Fruit fly (Drosophila melanogaster) whole organism, wandering third instar larva: Measurements from ENCODE around the gene CG4390.

Experiments used
- Abd-B ChIP-seq: fragments of >200 bp; optimal IDR thresholded peaks from 2 replicates; lab custom pipeline; 2017; ENCODE audit warnings: missing biosample characterization, missing genetic modification characterization
- CG9705 ChIP-seq: fragments of 200-800 bp; sonication (Bioruptor generic); optimal IDR thresholded peaks from 2 replicates; lab custom pipeline; 2018; ENCODE audit warnings: missing biosample characterization, mild to moderate bottlenecking, missing genetic modification characterization
- CrebA ChIP-seq: fragments of 200-800 bp; sonication (Bioruptor generic); optimal IDR thresholded peaks from 2 replicates; lab custom pipeline; 2016; ENCODE audit warnings: missing biosample characterization, mild to moderate bottlenecking, missing genetic modification characterization, borderline replicate concordance
- Dfd ChIP-seq: fragments of >200 bp; optimal IDR thresholded peaks from 2 replicates; lab custom pipeline; 2017; ENCODE audit warnings: missing biosample characterization, missing genetic modification characterization
- Dif ChIP-seq: fragments of 200-275, 200-300 bp; sonication (Bioruptor generic); optimal IDR thresholded peaks from 2 replicates; lab custom pipeline; 2018; ENCODE audit warnings: missing biosample characterization, missing genetic modification characterization; ENCODE audit not compliant: partially characterized antibody
- GATAd ChIP-seq: sonication (Bioruptor generic); optimal IDR thresholded peaks from 2 replicates; lab custom pipeline; 2016; ENCODE audit warnings: missing biosample characterization, missing genetic modification characterization
- HLH106 ChIP-seq: fragments of 200-800 bp; optimal IDR thresholded peaks from 3 replicates; lab custom pipeline; 2019; ENCODE audit warnings: missing biosample characterization, mild to moderate bottlenecking, missing genetic modification characterization, moderate library complexity
- Hnf4 ChIP-seq: fragments of 200-800 bp; sonication (Bioruptor generic); optimal IDR thresholded peaks from 2 replicates; lab custom pipeline; 2016; ENCODE audit warnings: missing biosample characterization, mild to moderate bottlenecking, missing genetic modification characterization
- Hr78 ChIP-seq: fragments of >200 bp; optimal IDR thresholded peaks from 2 replicates; lab custom pipeline; 2017; ENCODE audit warnings: missing biosample characterization, missing genetic modification characterization
- Hr83 ChIP-seq: fragments of 200-300 bp; sonication (Bioruptor generic); optimal IDR thresholded peaks from 2 replicates; lab custom pipeline; 2016; ENCODE audit warnings: missing biosample characterization, mild to moderate bottlenecking, missing genetic modification characterization, moderate library complexity; ENCODE audit not compliant: poor library complexity, severe bottlenecking
- Mio ChIP-seq: sonication (Bioruptor generic); optimal IDR thresholded peaks from 2 replicates; lab custom pipeline; 2016; ENCODE audit warnings: missing biosample characterization, missing genetic modification characterization
- N ChIP-seq: fragments of >200 bp; optimal IDR thresholded peaks from 2 replicates; lab custom pipeline; 2018; ENCODE audit warnings: missing biosample characterization, missing external identifiers, missing genetic modification characterization
- Rel ChIP-seq, 2 experiments: fragments of 200-800 bp; sonication (Bioruptor generic) in 1 of 2; optimal IDR thresholded peaks; 2 replicates in 1 of 2; 3 replicates in 1 of 2; lab custom pipeline; 2016 to 2019; ENCODE audit warnings: mild to moderate bottlenecking in 2 of 2, missing biosample characterization in 2 of 2, missing genetic modification characterization in 2 of 2, moderate library complexity in 1 of 2
- Sp1 ChIP-seq: fragments of 200-800 bp; sonication (Bioruptor generic); optimal IDR thresholded peaks from 3 replicates; lab custom pipeline; 2019; ENCODE audit warnings: missing biosample characterization, mild to moderate bottlenecking, missing genetic modification characterization, moderate library complexity
- Vsx2 ChIP-seq: fragments of 200-300, 225-300 bp; sonication (Bioruptor generic); optimal IDR thresholded peaks from 2 replicates; lab custom pipeline; 2018; ENCODE audit warnings: missing biosample characterization, missing genetic modification characterization; ENCODE audit not compliant: partially characterized antibody
- brk ChIP-seq: fragments of 200-800 bp; sonication (Bioruptor generic); optimal IDR thresholded peaks from 2 replicates; lab custom pipeline; 2016; ENCODE audit warnings: missing biosample characterization, mild to moderate bottlenecking, missing genetic modification characterization
- dl ChIP-seq, 2 experiments: fragments of 175-275, 200-275 bp in 1 of 2; fragments of 200-275 bp in 1 of 2; sonication (Bioruptor generic); optimal IDR thresholded peaks; lab custom pipeline; 2018; ENCODE audit warnings: mild to moderate bottlenecking in 2 of 2, missing biosample characterization in 2 of 2, missing genetic modification characterization in 2 of 2, moderate library complexity in 2 of 2; ENCODE audit not compliant: partially characterized antibody in 2 of 2, insufficient read depth in 1 of 2
- dmrt93B ChIP-seq: fragments of 200-800 bp; sonication (Bioruptor generic); optimal IDR thresholded peaks from 2 replicates; lab custom pipeline; 2018; ENCODE audit warnings: missing biosample characterization, mild to moderate bottlenecking, missing genetic modification characterization
- ey ChIP-seq: fragments of 200-800 bp; sonication (Bioruptor generic); optimal IDR thresholded peaks from 2 replicates; lab custom pipeline; 2016; ENCODE audit warnings: missing biosample characterization, missing genetic modification characterization
- foxo ChIP-seq, 2 experiments: fragments of 200-800 bp; sonication (Bioruptor generic); optimal IDR thresholded peaks; 2 replicates in 1 of 2; 3 replicates in 1 of 2; lab custom pipeline; 2016 to 2017; ENCODE audit warnings: missing biosample characterization in 2 of 2, missing genetic modification characterization in 2 of 2
- fru ChIP-seq: fragments of 200-800 bp; sonication (Bioruptor generic); optimal IDR thresholded peaks from 3 replicates; lab custom pipeline; 2016; ENCODE audit warnings: missing biosample characterization, mild to moderate bottlenecking, missing genetic modification characterization
- h ChIP-seq: fragments of 200-800 bp; sonication (Bioruptor generic); optimal IDR thresholded peaks from 3 replicates; lab custom pipeline; 2016; ENCODE audit warnings: missing biosample characterization, mild to moderate bottlenecking, missing genetic modification characterization
- lola ChIP-seq: fragments of >200 bp; optimal IDR thresholded peaks from 2 replicates; lab custom pipeline; 2017; ENCODE audit warnings: missing biosample characterization, missing genetic modification characterization
- pan ChIP-seq: fragments of >200 bp; optimal IDR thresholded peaks from 2 replicates; lab custom pipeline; 2017
- psq ChIP-seq: fragments of 200-800 bp; sonication (Bioruptor generic); optimal IDR thresholded peaks from 3 replicates; lab custom pipeline; 2017; ENCODE audit warnings: missing biosample characterization, mild to moderate bottlenecking, missing genetic modification characterization, moderate library complexity
- rgr ChIP-seq: fragments of 200-800 bp; sonication (Bioruptor generic); optimal IDR thresholded peaks from 3 replicates; lab custom pipeline; 2016; ENCODE audit warnings: missing biosample characterization, mild to moderate bottlenecking, missing genetic modification characterization
- sage ChIP-seq: fragments of 200-800 bp; sonication (Bioruptor generic); optimal IDR thresholded peaks from 2 replicates; lab custom pipeline; 2016; ENCODE audit warnings: missing biosample characterization, mild to moderate bottlenecking, missing genetic modification characterization
- sv ChIP-seq: fragments of 200-800 bp; sonication (Bioruptor generic); optimal IDR thresholded peaks from 3 replicates; lab custom pipeline; 2016; ENCODE audit warnings: missing biosample characterization, missing genetic modification characterization
- tai ChIP-seq: sonication (Bioruptor generic); optimal IDR thresholded peaks from 2 replicates; lab custom pipeline; 2016; ENCODE audit warnings: missing biosample characterization, missing genetic modification characterization
- usp ChIP-seq: fragments of >200 bp; optimal IDR thresholded peaks from 2 replicates; lab custom pipeline; 2017; ENCODE audit warnings: missing biosample characterization, missing genetic modification characterization

Gene CG4390

dm6 chr3R:20013404-20013922, 46.1 kb downstream of the CG4390 start, which contains the start of the genes CG17190 and CG4836:
Gene CG17190 (minus strand): TSS chr3R:20013504.
Gene CG4836 (plus strand): TSS chr3R:20013872.
- no peak for TF ChIP-seq usp (GFP tag; lab: Kevin White, UChicago)
- TF ChIP-seq Hr83 (GFP tag; lab: Kevin White, UChicago) = no peak
- TF ChIP-seq fru = no peak
- no peak for TF ChIP-seq Abd-B (GFP tag; lab: Kevin White, UChicago)
- no peak for TF ChIP-seq pan (lab: Kevin White, UChicago)
- no peak for TF ChIP-seq rgr
- TF ChIP-seq Hr78 (GFP tag; lab: Kevin White, UChicago) = no peak
- no peak for TF ChIP-seq HLH106 (tag; lab: Kevin White, UChicago)
- no peak for TF ChIP-seq Sp1 (GFP tag; lab: Kevin White, UChicago)
- TF ChIP-seq ey (GFP tag; lab: Kevin White, UChicago) = no peak
- TF ChIP-seq Rel (GFP tag; optimal IDR thresholded peaks at IDR 0.05; lab: Kevin White, UChicago) = no peak
- TF ChIP-seq Rel (tag; optimal IDR thresholded peaks at IDR 0.05; lab: Kevin White, UChicago) = no peak
- TF ChIP-seq CrebA (GFP tag; lab: Kevin White, UChicago) = no peak
- TF ChIP-seq sage (GFP tag; lab: Kevin White, UChicago) = no peak
- no peak for TF ChIP-seq Mio (GFP tag; lab: Kevin White, UChicago)
- no peak for TF ChIP-seq brk (GFP tag; lab: Kevin White, UChicago)
- TF ChIP-seq h (GFP tag; lab: Kevin White, UChicago) = no peak
- no peak for TF ChIP-seq psq (GFP tag; lab: Kevin White, UChicago)
- TF ChIP-seq N (GFP tag; lab: Kevin White, UChicago) = no peak
- TF ChIP-seq, all 38 proteins: peak for 0

dm6 chr3R:20012688-20013087, 46.9 kb downstream of the CG4390 start:
- TF ChIP-seq lola (GFP tag; lab: Kevin White, UChicago) (no peak), GATAd (GFP tag; lab: Kevin White, UChicago) (no peak), Sp1 (GFP tag; lab: Kevin White, UChicago) (no peak), CrebA (GFP tag; lab: Kevin White, UChicago) (no peak), Rel (GFP tag; optimal IDR thresholded peaks at IDR 0.05; lab: Kevin White, UChicago) (no peak), Rel (tag; optimal IDR thresholded peaks at IDR 0.05; lab: Kevin White, UChicago) (no peak), tai (GFP tag; lab: Kevin White, UChicago) (no peak), sage (GFP tag; lab: Kevin White, UChicago) (no peak)

dm6 chr3R:20010942-20011341, 48.6 kb downstream of the CG4390 start:
- TF ChIP-seq sage (GFP tag; lab: Kevin White, UChicago) = no peak
- no peak for TF ChIP-seq foxo (GFP tag; optimal IDR thresholded peaks at IDR 0.05; lab: Kevin White, UChicago)
- no peak for TF ChIP-seq sv (GFP tag; lab: Kevin White, UChicago)
- peak; percentile 94 for TF ChIP-seq Dfd (GFP tag; lab: Kevin White, UChicago)
- TF ChIP-seq dl (GFP tag; optimal IDR thresholded peaks at IDR 0.05; lab: Kevin White, UChicago; ENCODE audit: insufficient read depth in 1 of 2, partially characterized antibody in 2 of 2) = no peak

- TF ChIP-seq psq (GFP tag; lab: Kevin White, UChicago) = peak; percentile 98
- TF ChIP-seq Hr83 (GFP tag; lab: Kevin White, UChicago) = peak; percentile 70
- TF ChIP-seq pan (lab: Kevin White, UChicago) = no peak
- no peak for TF ChIP-seq GATAd (GFP tag; lab: Kevin White, UChicago)
- peak; percentile 37 for TF ChIP-seq Sp1 (GFP tag; lab: Kevin White, UChicago)
- TF ChIP-seq fru = peak; percentile 17
- TF ChIP-seq HLH106 (tag; lab: Kevin White, UChicago) = peak; percentile 34
- peak; percentile 71 for TF ChIP-seq h (GFP tag; lab: Kevin White, UChicago)
- no peak for TF ChIP-seq Hnf4 (GFP tag; lab: Kevin White, UChicago)
- TF ChIP-seq sv (GFP tag; lab: Kevin White, UChicago) = peak; percentile 32
- peak; percentile 40 for TF ChIP-seq CG9705 (GFP tag; lab: Kevin White, UChicago)
- TF ChIP-seq Hr78 (GFP tag; lab: Kevin White, UChicago) = no peak
- peak; percentile 41 for TF ChIP-seq dmrt93B (GFP tag; lab: Kevin White, UChicago)
- TF ChIP-seq Dif (GFP tag; lab: Kevin White, UChicago) = no peak
- TF ChIP-seq usp (GFP tag; lab: Kevin White, UChicago) = no peak
- TF ChIP-seq Vsx2 (GFP tag; lab: Kevin White, UChicago) = no peak
These were observed 51.0 kb downstream of the CG4390 start, which contains the start of the genes Hs6st and MED25 for dm6 chr3R:20008372-20009051. Gene Hs6st (minus strand): TSS chr3R:20008512. Gene MED25 (plus strand): TSS chr3R:20008947.
